Fruit fly (Drosophila melanogaster): ENCODE measurements around the gene vih.

The vih gene

dm6 chr3L:12455034-12455433 is 49.1 kb upstream of the vih start (continued):
- TF ChIP-seq Eip78C (GFP tag) (peak; percentile 74), CG4318 (GFP tag; optimal IDR thresholded peaks at IDR 0.05) (no peak), spab (GFP tag; optimal IDR thresholded peaks at IDR 0.05) (peak; percentile 33), dac (GFP tag; optimal IDR thresholded peaks at IDR 0.05) (no peak), Hr39 (GFP tag; optimal IDR thresholded peaks at IDR 0.05) (no peak), lz (GFP tag; optimal IDR thresholded peaks at IDR 0.05) (no peak), svp (GFP tag) (peak; percentile 56)

- TF ChIP-seq CG15336 (GFP tag; IDR thresholded peaks at IDR 0.05), result peak; percentile 40; the same call in 1 of the 2 replicates
- TF ChIP-seq svp (GFP tag), result peak; percentile 73
- peak; percentile 50 for TF ChIP-seq Sox14 (GFP tag; optimal IDR thresholded peaks at IDR 0.05)
- peak; percentile 66 for TF ChIP-seq CG34406 (GFP tag; optimal IDR thresholded peaks at IDR 0.05)
- TF ChIP-seq Smox (GFP tag; optimal IDR thresholded peaks at IDR 0.05), result peak; percentile 60
- TF ChIP-seq fd59A (GFP tag; optimal IDR thresholded peaks at IDR 0.05), result peak; percentile 55
- peak; percentile 66 for TF ChIP-seq dsx (GFP tag; optimal IDR thresholded peaks at IDR 0.05; ENCODE audit: poor library complexity, severe bottlenecking)
- peak; percentile 65 for TF ChIP-seq CG3032 (tag; optimal IDR thresholded peaks at IDR 0.05)
- peak; percentile 20 for TF ChIP-seq CG6276 (GFP tag; optimal IDR thresholded peaks at IDR 0.05)
- TF ChIP-seq Hr4 (GFP tag; optimal IDR thresholded peaks at IDR 0.05), result peak; percentile 49
- TF ChIP-seq esn (GFP tag; optimal IDR thresholded peaks at IDR 0.05), result peak; percentile 70
- no peak for TF ChIP-seq CG11294 (GFP tag; IDR thresholded peaks at IDR 0.05)
- peak; percentile 36 for TF ChIP-seq CG9139 (GFP tag; optimal IDR thresholded peaks at IDR 0.05)
- TF ChIP-seq acj6 (GFP tag; optimal IDR thresholded peaks at IDR 0.05), result peak; percentile 71
- TF ChIP-seq CG6792 (GFP tag; optimal IDR thresholded peaks at IDR 0.05), result peak; percentile 34
- TF ChIP-seq Sox15 (GFP tag; optimal IDR thresholded peaks at IDR 0.05), result peak; percentile 26
- TF ChIP-seq salr (GFP tag; optimal IDR thresholded peaks at IDR 0.05), result peak in 1 of 2 experiments; percentile 63
- TF ChIP-seq CG6854 (GFP tag; optimal IDR thresholded peaks at IDR 0.05), result no peak
- TF ChIP-seq Hr39 (GFP tag; optimal IDR thresholded peaks at IDR 0.05), result peak; percentile 31
- peak; percentile 79 for TF ChIP-seq CG3919 (GFP tag; optimal IDR thresholded peaks at IDR 0.05)
- peak; percentile 31 for TF ChIP-seq fkh (GFP tag; optimal IDR thresholded peaks at IDR 0.05)
- peak; percentile 61 for TF ChIP-seq CG10631 (GFP tag; optimal IDR thresholded peaks at IDR 0.05)
- TF ChIP-seq CG8632 (GFP tag; optimal IDR thresholded peaks at IDR 0.05), result peak; percentile 50
- TF ChIP-seq CG4318 (GFP tag; optimal IDR thresholded peaks at IDR 0.05), result peak; percentile 34
- no peak for TF ChIP-seq Blimp-1 (GFP tag; optimal IDR thresholded peaks at IDR 0.05)
- peak; percentile 38 for TF ChIP-seq CG8319 (GFP tag; optimal IDR thresholded peaks at IDR 0.05)
- TF ChIP-seq Hr38 (GFP tag; optimal IDR thresholded peaks at IDR 0.05), result no peak
- peak; percentile 32 for TF ChIP-seq CG7368 (GFP tag; optimal IDR thresholded peaks at IDR 0.05)
- no peak for TF ChIP-seq eg (GFP tag; IDR thresholded peaks at IDR 0.05)
- no peak for TF ChIP-seq CG1621 (tag; optimal IDR thresholded peaks at IDR 0.05)
- TF ChIP-seq vri (GFP tag; optimal IDR thresholded peaks at IDR 0.05), result peak; percentile 10
- TF ChIP-seq CG10669 (GFP tag; optimal IDR thresholded peaks at IDR 0.05), result peak; percentile 68
- TF ChIP-seq Eip75B (GFP tag; optimal IDR thresholded peaks at IDR 0.05), result peak; percentile 48
- peak; percentile 41 for TF ChIP-seq CG31627 (GFP tag; optimal IDR thresholded peaks at IDR 0.05)
- no peak for TF ChIP-seq CG16779 (tag; optimal IDR thresholded peaks at IDR 0.05)
- TF ChIP-seq lz (GFP tag; optimal IDR thresholded peaks at IDR 0.05), result peak; percentile 40
- TF ChIP-seq Eip93F (GFP tag; optimal IDR thresholded peaks at IDR 0.05), result no peak
- peak; percentile 63 for TF ChIP-seq OdsH (GFP tag; optimal IDR thresholded peaks at IDR 0.05)
- TF ChIP-seq Sox102F (GFP tag; optimal IDR thresholded peaks at IDR 0.05), result peak; percentile 27
- TF ChIP-seq Gug (GFP tag; IDR thresholded peaks at IDR 0.05), result no peak
- peak; percentile 70 for TF ChIP-seq Met (GFP tag; optimal IDR thresholded peaks at IDR 0.05)
- no peak for TF ChIP-seq CG6163 (GFP tag; IDR thresholded peaks at IDR 0.05)
- TF ChIP-seq Ets21C (GFP tag; optimal IDR thresholded peaks at IDR 0.05), result peak; percentile 18
- TF ChIP-seq Lpt (GFP tag; optimal IDR thresholded peaks at IDR 0.05), result peak; percentile 55
- no peak for TF ChIP-seq fd85E (GFP tag; optimal IDR thresholded peaks at IDR 0.05)
- TF ChIP-seq achi (GFP tag; optimal IDR thresholded peaks at IDR 0.05), result peak; percentile 69
These were observed 47.0 kb upstream of the vih start for dm6 chr3L:12456916-12457662.

Data from whole organism, prepupa.